Worm (Caenorhabditis elegans): ENCODE data around the gene Y41D4B.4.

Y41D4B.4 gene

ce11 chrIV:1707960-1708359 lies 48.0 kb downstream of the Y41D4B.4 start (continued):
- TF ChIP-seq die-1 (tag; optimal IDR thresholded peaks at IDR 0.05) (no peak), him-1 (tag; optimal IDR thresholded peaks at IDR 0.05) (no peak), Y53G8AR.9 (GFP tag; conservative IDR thresholded peaks at IDR 0.05) (no peak)

ce11 chrIV:1708426-1708826 lies 48.5 kb downstream of the Y41D4B.4 start:
- TF ChIP-seq ztf-25 (GFP tag; IDR thresholded peaks at IDR 0.05), result no peak
- TF ChIP-seq nfyb-1 (GFP tag; IDR thresholded peaks at IDR 0.05), result peak; percentile 61; the same call in 1 of the 2 replicates
- TF ChIP-seq pbrm-1 (GFP tag; IDR thresholded peaks at IDR 0.05), result 0 out of 2 replicates have a peak, but pooled peaks have one; percentile 6
- peak; percentile 16 for TF ChIP-seq snpc-4 (GFP tag; optimal IDR thresholded peaks at IDR 0.05)
- no peak for TF ChIP-seq snpc-4 (tag; optimal IDR thresholded peaks at IDR 0.05)
- no peak for TF ChIP-seq nhr-120 (GFP tag; IDR thresholded peaks at IDR 0.05)
- peak; percentile 54 for TF ChIP-seq madf-6 (GFP tag; IDR thresholded peaks at IDR 0.05)
- TF ChIP-seq hrde-1 (tag; optimal IDR thresholded peaks at IDR 0.05; ENCODE audit: borderline replicate concordance), result peak; percentile 70
- no peak for TF ChIP-seq hlh-12 (tag; optimal IDR thresholded peaks at IDR 0.05)
- TF ChIP-seq F37B4.10 (GFP tag; IDR thresholded peaks at IDR 0.05), result no peak
- peak; percentile 20 for TF ChIP-seq unc-130 (GFP tag; optimal IDR thresholded peaks at IDR 0.05)
- TF ChIP-seq Y79H2A.3 (GFP tag; conservative IDR thresholded peaks at IDR 0.05), result peak; percentile 87
- TF ChIP-seq Y56A3A.18 (GFP tag; IDR thresholded peaks at IDR 0.05), result no peak
- no peak for TF ChIP-seq somi-1 (GFP tag; optimal IDR thresholded peaks at IDR 0.05)
- TF ChIP-seq F39B2.1 (GFP tag; IDR thresholded peaks at IDR 0.05), result no peak
- TF ChIP-seq lin-40 (tag; optimal IDR thresholded peaks at IDR 0.05), result peak; percentile 5
- peak; percentile 50 for TF ChIP-seq tbp1 (GFP tag; optimal IDR thresholded peaks at IDR 0.05)
- no peak for TF ChIP-seq F57A8.1 (GFP tag; optimal IDR thresholded peaks at IDR 0.05)
- TF ChIP-seq xnd-1 (tag; optimal IDR thresholded peaks at IDR 0.05), result no peak
- TF ChIP-seq lin-26 (GFP tag; IDR thresholded peaks at IDR 0.05), result peak; percentile 64; the same call in 1 of the 2 replicates
- TF ChIP-seq unc-62 (GFP tag; optimal IDR thresholded peaks at IDR 0.05), result no peak
- TF ChIP-seq snpc-1.1 (tag; optimal IDR thresholded peaks at IDR 0.05; ENCODE audit: insufficient read depth), result no peak
- peak; percentile 24; the same call in 1 of the 2 replicates for TF ChIP-seq D2030.7 (GFP tag; IDR thresholded peaks at IDR 0.05)
- TF ChIP-seq tlf-1 (GFP tag; optimal IDR thresholded peaks at IDR 0.05), result peak; percentile 14
- TF ChIP-seq F52B5.7 (tag; optimal IDR thresholded peaks at IDR 0.05), result peak; percentile 52
- 0 out of 2 replicates have a peak, but pooled peaks have one; percentile 39 for TF ChIP-seq lag-1 (GFP tag; IDR thresholded peaks at IDR 0.05)
- TF ChIP-seq madf-3 (GFP tag; IDR thresholded peaks at IDR 0.05), result 0 out of 2 replicates have a peak, but pooled peaks have one; percentile 5
- TF ChIP-seq F49E8.2 (tag; optimal IDR thresholded peaks at IDR 0.05; ENCODE audit: insufficient read depth), result peak; percentile 81
- no peak for TF ChIP-seq nhr-27 (tag; optimal IDR thresholded peaks at IDR 0.05)
- TF ChIP-seq pha-4 (tag; optimal IDR thresholded peaks at IDR 0.05), result no peak
- peak; percentile 76 for TF ChIP-seq ekl-4 (GFP tag; IDR thresholded peaks at IDR 0.05)
- TF ChIP-seq aptf-2 (GFP tag; conservative IDR thresholded peaks at IDR 0.05), result no peak
- no peak for TF ChIP-seq sptf-2 (GFP tag; optimal IDR thresholded peaks at IDR 0.05)
- TF ChIP-seq egl-44 (GFP tag; IDR thresholded peaks at IDR 0.05), result 0 out of 2 replicates have a peak, but pooled peaks have one; percentile 9
- TF ChIP-seq lin-54 (GFP tag; optimal IDR thresholded peaks at IDR 0.05), result peak; percentile 55
- TF ChIP-seq F22D6.2 (tag; optimal IDR thresholded peaks at IDR 0.05), result no peak
- no peak for TF ChIP-seq K11D2.4 (GFP tag; IDR thresholded peaks at IDR 0.05)
- TF ChIP-seq hsf-1 (GFP tag; IDR thresholded peaks at IDR 0.05), result peak; percentile 67
- peak; percentile 61; the same call in 1 of the 2 replicates for TF ChIP-seq Y95B8A.8 (GFP tag; IDR thresholded peaks at IDR 0.05)
- TF ChIP-seq chd-7 (tag; optimal IDR thresholded peaks at IDR 0.05), result peak; percentile 35
- TF ChIP-seq efl-1 (GFP tag; optimal IDR thresholded peaks at IDR 0.05), result peak; percentile 2
- no peak for TF ChIP-seq C06A6.2 (GFP tag; conservative IDR thresholded peaks at IDR 0.05)
- TF ChIP-seq attf-5 (GFP tag; optimal IDR thresholded peaks at IDR 0.05), result peak; percentile 18
- TF ChIP-seq ceh-40 (GFP tag; IDR thresholded peaks at IDR 0.05), result no peak

All from whole organism, young adult.